Fruit fly (Drosophila melanogaster): ENCODE results near the gene MsrA.

DNA sequence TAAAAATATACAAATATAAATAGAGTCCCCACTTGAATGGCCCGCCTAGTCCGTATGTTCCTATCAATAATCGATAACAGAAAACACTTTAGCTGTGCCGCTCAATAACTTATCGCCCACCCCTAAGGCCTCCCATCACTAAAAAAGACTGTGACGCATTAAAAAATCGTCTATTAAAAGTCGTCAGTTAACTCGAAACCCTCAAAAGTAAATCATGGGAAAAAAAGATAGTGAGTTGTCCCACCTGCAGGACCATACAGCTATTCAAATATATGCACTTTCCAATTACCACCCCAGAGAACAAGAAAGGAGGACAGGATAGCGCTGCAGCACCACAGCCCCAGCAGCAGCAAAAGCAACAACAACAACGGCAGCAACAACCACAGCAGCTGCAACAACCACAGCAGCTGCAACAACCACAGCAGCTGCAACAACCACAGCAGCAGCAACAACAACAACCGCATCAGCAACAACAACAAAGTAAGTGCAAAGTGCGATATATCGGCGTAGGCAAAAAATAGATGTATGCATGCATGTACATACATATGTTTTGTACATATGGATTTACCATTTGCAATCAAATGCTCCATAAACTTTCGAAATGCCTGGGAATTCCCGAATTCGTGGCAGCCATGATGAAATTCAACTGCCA lies 43.3 kb downstream of the MsrA start, which contains the start of gene AGO2:
- TF ChIP-seq tj (GFP tag; optimal IDR thresholded peaks at IDR 0.05): peak; percentile 86
- TF ChIP-seq CG1620 (GFP tag; optimal IDR thresholded peaks at IDR 0.05): no peak
- TF ChIP-seq CG7045 (GFP tag; optimal IDR thresholded peaks at IDR 0.05): peak; percentile 27
- TF ChIP-seq CG11617 (GFP tag; optimal IDR thresholded peaks at IDR 0.05): peak; percentile 14
- no peak for TF ChIP-seq toe (GFP tag; optimal IDR thresholded peaks at IDR 0.05)
- TF ChIP-seq kay (GFP tag; ENCODE audit: borderline replicate concordance): peak; percentile 95
- TF ChIP-seq cic (GFP tag; optimal IDR thresholded peaks at IDR 0.05): peak; percentile 72
- TF ChIP-seq CG7101 (tag; optimal IDR thresholded peaks at IDR 0.05): peak; percentile 45
- TF ChIP-seq Mnt (GFP tag; optimal IDR thresholded peaks at IDR 0.05): peak; percentile 59
- peak; percentile 68 for TF ChIP-seq bab1 (GFP tag; optimal IDR thresholded peaks at IDR 0.05)
- no peak for TF ChIP-seq Hr96 (GFP tag; optimal IDR thresholded peaks at IDR 0.05)
- TF ChIP-seq Clk (GFP tag; optimal IDR thresholded peaks at IDR 0.05): peak; percentile 54
- TF ChIP-seq ovo (GFP tag; optimal IDR thresholded peaks at IDR 0.05): no peak
